Fruit fly (Drosophila melanogaster): ENCODE data around the gene Tudor-SN.

Gene Tudor-SN

DNA sequence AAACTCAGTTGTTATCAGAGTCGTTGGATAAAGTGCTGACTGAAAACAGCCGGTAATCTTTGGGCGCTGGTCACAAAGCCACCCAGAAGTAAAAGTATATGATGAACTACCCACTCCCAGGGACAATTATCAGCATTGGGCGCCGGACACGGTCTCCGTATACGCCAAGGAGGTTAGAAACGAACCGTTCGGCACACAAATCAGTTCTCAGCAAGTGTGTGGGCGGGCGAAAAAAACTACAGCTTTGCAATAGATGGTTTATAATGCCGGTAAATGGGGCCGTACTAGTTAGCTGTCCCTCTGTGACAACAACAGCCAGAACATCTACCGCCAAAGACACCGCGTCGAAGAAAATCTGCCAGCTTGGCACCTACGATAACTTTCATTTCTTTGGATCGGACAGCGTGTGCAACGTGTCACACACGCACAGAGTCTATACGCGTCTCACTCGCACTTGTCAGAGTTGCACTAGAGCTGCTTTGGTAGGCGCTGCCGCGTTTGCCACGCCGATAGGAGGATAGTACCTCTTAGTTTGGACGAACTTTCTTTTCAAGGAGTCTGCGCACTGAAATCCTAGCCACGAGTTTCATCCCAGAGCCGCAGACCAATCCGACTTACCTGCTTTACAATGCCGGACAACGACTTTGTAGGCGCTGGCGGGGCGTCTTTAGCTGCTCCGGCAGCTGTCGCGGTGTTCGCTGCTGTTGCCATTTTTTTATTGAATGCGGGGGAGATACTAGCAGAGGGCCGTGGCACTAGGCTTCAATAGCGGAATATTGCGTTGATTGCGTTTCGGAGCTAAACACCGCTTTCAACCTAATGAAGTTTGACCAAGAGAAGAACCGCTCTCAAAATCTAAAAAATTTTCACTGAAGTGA is 441 bp downstream of the Tudor-SN start:
- TF ChIP-seq crol (GFP tag; IDR thresholded peaks at IDR 0.05), result peak; percentile 71
- TF ChIP-seq Tbp (GFP tag; optimal IDR thresholded peaks at IDR 0.05), result no peak
- TF ChIP-seq CG17612 (GFP tag; IDR thresholded peaks at IDR 0.05), result no peak
- no peak for TF ChIP-seq otp (GFP tag; IDR thresholded peaks at IDR 0.05)
- no peak for TF ChIP-seq Jarid2 (GFP tag; optimal IDR thresholded peaks at IDR 0.05)
- no peak for TF ChIP-seq CG30020 (tag; optimal IDR thresholded peaks at IDR 0.05)
- TF ChIP-seq Six4 (GFP tag; optimal IDR thresholded peaks at IDR 0.05), result no peak
- TF ChIP-seq amos (GFP tag; IDR thresholded peaks at IDR 0.05; ENCODE audit: partially characterized antibody), result peak; percentile 5; the same call in 1 of the 2 replicates
- no peak for TF ChIP-seq CG17912 (GFP tag; optimal IDR thresholded peaks at IDR 0.05)
- 0 out of 3 replicates have a peak, but pooled peaks have one; percentile 25 for TF ChIP-seq ken (GFP tag; IDR thresholded peaks at IDR 0.05)
- TF ChIP-seq Lhr (GFP tag; optimal IDR thresholded peaks at IDR 0.05), result no peak
- TF ChIP-seq ci (GFP tag; IDR thresholded peaks at IDR 0.05), result peak; percentile 41; the same call in 2 of the 3 replicates
- no peak for TF ChIP-seq Bgb (GFP tag; IDR thresholded peaks at IDR 0.05; ENCODE audit: partially characterized antibody)
- TF ChIP-seq CG2202 (tag; optimal IDR thresholded peaks at IDR 0.05), result no peak
- TF ChIP-seq mirr (GFP tag; optimal IDR thresholded peaks at IDR 0.05), result no peak
- no peak for TF ChIP-seq CG11560 (tag; IDR thresholded peaks at IDR 0.05)
- TF ChIP-seq sens-2 (GFP tag; IDR thresholded peaks at IDR 0.05), result no peak
- TF ChIP-seq CG2116 (GFP tag; optimal IDR thresholded peaks at IDR 0.05), result peak; percentile 37
- TF ChIP-seq fd96Cb (tag; optimal IDR thresholded peaks at IDR 0.05), result no peak
- peak; percentile 19; the same call in 1 of the 3 replicates for TF ChIP-seq Opbp (GFP tag; IDR thresholded peaks at IDR 0.05; ENCODE audit: partially characterized antibody)
- peak; percentile 61 for TF ChIP-seq Med (GFP tag)
- TF ChIP-seq CG6813 (GFP tag; optimal IDR thresholded peaks at IDR 0.05), result no peak
- no peak for TF ChIP-seq danr (GFP tag; IDR thresholded peaks at IDR 0.05)
- peak; percentile 41; the same call in 1 of the 3 replicates for TF ChIP-seq sr (GFP tag; IDR thresholded peaks at IDR 0.05)
- TF ChIP-seq Ada2b (GFP tag; IDR thresholded peaks at IDR 0.05), result 0 out of 2 replicates have a peak, but pooled peaks have one; percentile 6
- no peak for TF ChIP-seq Camta (GFP tag; optimal IDR thresholded peaks at IDR 0.05)
- TF ChIP-seq CG14860 (GFP tag; IDR thresholded peaks at IDR 0.05; ENCODE audit: partially characterized antibody), result no peak
- TF ChIP-seq Blimp-1 (GFP tag; optimal IDR thresholded peaks at IDR 0.05), result peak; percentile 45
- no peak for TF ChIP-seq CG10959 (GFP tag; IDR thresholded peaks at IDR 0.05)
- no peak for TF ChIP-seq Awh (GFP tag; IDR thresholded peaks at IDR 0.05)
- peak; percentile 52 for TF ChIP-seq Hand (GFP tag; optimal IDR thresholded peaks at IDR 0.05)
- TF ChIP-seq bigmax (GFP tag; optimal IDR thresholded peaks at IDR 0.05), result peak; percentile 93
- peak; percentile 83 for TF ChIP-seq CG1832 (GFP tag; optimal IDR thresholded peaks at IDR 0.05)
- TF ChIP-seq CG10321 (GFP tag; IDR thresholded peaks at IDR 0.05), result peak; percentile 93
- TF ChIP-seq CG11398 (GFP tag; optimal IDR thresholded peaks at IDR 0.05), result peak; percentile 19
- no peak for TF ChIP-seq Sry-δ (GFP tag; optimal IDR thresholded peaks at IDR 0.05)
- no peak for TF ChIP-seq CG2889 (GFP tag; IDR thresholded peaks at IDR 0.05)
- peak; percentile 76 for TF ChIP-seq CG8478 (optimal IDR thresholded peaks at IDR 0.05)
- 0 out of 3 replicates have a peak, but pooled peaks have one; percentile 30 for TF ChIP-seq CG2199 (GFP tag; IDR thresholded peaks at IDR 0.05)
- peak; percentile 63; the same call in 2 of the 3 replicates for TF ChIP-seq CG34422 (GFP tag; IDR thresholded peaks at IDR 0.05)
- no peak for TF ChIP-seq Stat92E (GFP tag; optimal IDR thresholded peaks at IDR 0.05)
- TF ChIP-seq CG2120 (GFP tag; optimal IDR thresholded peaks at IDR 0.05), result no peak
- TF ChIP-seq CG33557 (GFP tag; optimal IDR thresholded peaks at IDR 0.05), result no peak
- no peak for TF ChIP-seq Hr3 (GFP tag; optimal IDR thresholded peaks at IDR 0.05)
- TF ChIP-seq jumu (GFP tag; optimal IDR thresholded peaks at IDR 0.05), result no peak
- TF ChIP-seq tio (GFP tag; optimal IDR thresholded peaks at IDR 0.05), result no peak
- TF ChIP-seq ro (GFP tag; IDR thresholded peaks at IDR 0.05), result no peak
- 0 out of 3 replicates have a peak, but pooled peaks have one; percentile 42 for TF ChIP-seq gce (GFP tag; IDR thresholded peaks at IDR 0.05)
- no peak for TF ChIP-seq CG30431 (GFP tag; optimal IDR thresholded peaks at IDR 0.05)
